Worm (Caenorhabditis elegans) whole organism, mixed stage, embryonic: ENCODE measurements around the gene K01D12.20.

Source experiments
- ces-1 ChIP-seq: fragments of 150-350 bp; optimal IDR thresholded peaks from 2 replicates; lab custom pipeline; 2014; ENCODE audit warnings: missing biosample characterization, missing genetic modification reagents, missing genetic modification characterization
- lin-13 ChIP-seq: fragments of 150-350 bp; optimal IDR thresholded peaks from 2 replicates; lab custom pipeline; 2014; ENCODE audit warnings: missing biosample characterization, missing genetic modification characterization
- nhr-2 ChIP-seq: fragments of 150-350 bp; optimal IDR thresholded peaks from 2 replicates; lab custom pipeline; 2014; ENCODE audit warnings: missing biosample characterization, missing genetic modification characterization
- nhr-237 ChIP-seq: fragments of 150-350 bp; optimal IDR thresholded peaks from 2 replicates; lab custom pipeline; 2014; ENCODE audit warnings: missing biosample characterization, missing genetic modification characterization
- pha-4 ChIP-seq: fragments of 150-350 bp; optimal IDR thresholded peaks from 2 replicates; lab custom pipeline; 2018; ENCODE audit warnings: missing biosample characterization, missing genetic modification reagents, missing genetic modification characterization
- unc-120 ChIP-seq: sonication (generic microtip); optimal IDR thresholded peaks from 2 replicates; lab custom pipeline; 2017; ENCODE audit warnings: missing genetic modification characterization, missing compliant biosample characterization; ENCODE audit not compliant: poor library complexity, severe bottlenecking
- unc-39 ChIP-seq: fragments of 150-350 bp; optimal IDR thresholded peaks from 2 replicates; lab custom pipeline; 2014; ENCODE audit warnings: missing biosample characterization, missing genetic modification characterization

- TF ChIP-seq nhr-237 (tag; lab: Kevin White, UChicago): no peak
- TF ChIP-seq nhr-2 (tag; lab: Kevin White, UChicago): no peak
- no peak for TF ChIP-seq unc-120 (tag; lab: Kevin White, UChicago)
- no peak for TF ChIP-seq unc-39 (tag; lab: Kevin White, UChicago)
- no peak for TF ChIP-seq lin-13 (tag; lab: Kevin White, UChicago)
- no peak for TF ChIP-seq pha-4 (tag; lab: Kevin White, UChicago)
- TF ChIP-seq ces-1 (GFP tag; lab: Kevin White, UChicago): no peak
Measured at ce11 chrV:12401383-12401782, 769 bp upstream of the K01D12.20 start, which contains the start of gene K01D12.7.
